Worm (Caenorhabditis elegans) whole organism, L1 larva: ENCODE measurements around the gene F38E9.6.

Source experiments
- aha-1 ChIP-seq: fragments of 150-350 bp; optimal IDR thresholded peaks from 2 replicates; lab custom pipeline; 2014; ENCODE audit warnings: missing biosample characterization, missing genetic modification characterization
- ama-1 ChIP-seq: fragments of 150-350 bp; optimal IDR thresholded peaks from 2 replicates; lab custom pipeline; 2014
- ceh-63 ChIP-seq: fragments of 200-800 bp; sonication (Bioruptor generic); optimal IDR thresholded peaks from 2 replicates; lab custom pipeline; 2018; ENCODE audit warnings: mild to moderate bottlenecking, missing genetic modification characterization, missing compliant biosample characterization
- efl-1 ChIP-seq, 4 experiments: fragments of 150-350 bp; optimal IDR thresholded peaks in 3 of 4; peaks in 1 of 4; 1 replicate in 1 of 4; 2 replicates in 3 of 4; lab custom pipeline; 2014; ENCODE audit warnings: missing biosample characterization in 2 of 4, missing genetic modification characterization in 2 of 4, missing genetic modification reagents in 2 of 4
- efl-3 ChIP-seq: fragments of 200-800 bp; sonication (Bioruptor generic); optimal IDR thresholded peaks from 2 replicates; lab custom pipeline; 2018; ENCODE audit warnings: mild to moderate bottlenecking, missing genetic modification characterization, missing compliant biosample characterization
- egl-13 ChIP-seq: sonication (generic microtip); optimal IDR thresholded peaks from 2 replicates; lab custom pipeline; 2016; ENCODE audit warnings: missing genotype, missing genetic modification reagents, missing genetic modification characterization, missing compliant biosample characterization
- elt-2 ChIP-seq: sonication (generic microtip); optimal IDR thresholded peaks from 2 replicates; lab custom pipeline; 2016; ENCODE audit warnings: missing genetic modification characterization, mild to moderate bottlenecking, inconsistent platforms, missing compliant biosample characterization, missing genetic modification reagents
- elt-3 ChIP-seq, 6 experiments: fragments of 150-350 bp in 1 of 6; sonication (generic microtip); optimal IDR thresholded peaks; 2 replicates each; lab custom pipeline; 2017 to 2018; ENCODE audit warnings: missing biosample characterization in 6 of 6, missing genetic modification characterization in 6 of 6, inconsistent platforms in 1 of 6
- fkh-10 ChIP-seq: sonication (generic microtip); optimal IDR thresholded peaks from 2 replicates; lab custom pipeline; 2017; ENCODE audit warnings: missing biosample characterization, missing genetic modification reagents, missing genetic modification characterization
- fkh-4 ChIP-seq: sonication (generic microtip); optimal IDR thresholded peaks from 2 replicates; lab custom pipeline; 2016; ENCODE audit warnings: missing compliant biosample characterization, missing genetic modification characterization, borderline replicate concordance
- grh-1 ChIP-seq: fragments of 200-800 bp; sonication (Bioruptor generic); IDR thresholded peaks from 2 replicates; pipeline ENCODE4 v1.3.6; 2022; ENCODE audit warnings: missing genetic modification reagents, missing genetic modification characterization, missing compliant biosample characterization
- hpl-2 ChIP-seq: fragments of 150-350 bp; optimal IDR thresholded peaks from 2 replicates; lab custom pipeline; 2014; ENCODE audit warnings: missing biosample characterization, missing genetic modification reagents, missing genetic modification characterization
- jun-1 ChIP-seq: fragments of 150-350 bp; optimal IDR thresholded peaks from 2 replicates; lab custom pipeline; 2014; ENCODE audit warnings: missing biosample characterization, missing genetic modification reagents, missing genetic modification characterization
- lin-14 ChIP-seq: fragments of 200-800 bp; sonication (Bioruptor generic); optimal IDR thresholded peaks from 2 replicates; lab custom pipeline; 2018; ENCODE audit warnings: mild to moderate bottlenecking, missing genetic modification characterization, moderate library complexity, missing compliant biosample characterization
- lin-35 ChIP-seq, 2 experiments: fragments of 150-350 bp; optimal IDR thresholded peaks; 2 replicates each; lab custom pipeline; 2014; ENCODE audit warnings: missing biosample characterization in 2 of 2, missing genetic modification characterization in 2 of 2, missing genetic modification reagents in 2 of 2
- lin-39 ChIP-seq: fragments of 150-350 bp; optimal IDR thresholded peaks from 2 replicates; lab custom pipeline; 2014; ENCODE audit warnings: missing biosample characterization, missing genetic modification reagents, missing genetic modification characterization
- mab-9 ChIP-seq: fragments of 200-800 bp; sonication (Bioruptor generic); IDR thresholded peaks from 2 replicates; pipeline ENCODE4 v1.3.6; 2022; ENCODE audit warnings: missing genetic modification reagents, missing genetic modification characterization, missing compliant biosample characterization
- mef-2 ChIP-seq: fragments of 150-350 bp; optimal IDR thresholded peaks from 2 replicates; lab custom pipeline; 2014; ENCODE audit warnings: missing biosample characterization, missing genetic modification characterization
- nhr-12 ChIP-seq: sonication (generic microtip); optimal IDR thresholded peaks from 2 replicates; lab custom pipeline; 2017; ENCODE audit warnings: missing biosample characterization, missing genetic modification characterization
- nhr-19 ChIP-seq: fragments of 200-800 bp; sonication (Bioruptor generic); conservative IDR thresholded peaks from 2 replicates; pipeline ENCODE4 v1.3.6; 2022; ENCODE audit warnings: missing genetic modification characterization, missing compliant biosample characterization
- nhr-71 ChIP-seq: sonication (generic microtip); optimal IDR thresholded peaks from 2 replicates; lab custom pipeline; 2016; ENCODE audit warnings: mild to moderate bottlenecking, missing genetic modification characterization, moderate library complexity, missing compliant biosample characterization
- nhr-76 ChIP-seq: sonication (generic microtip); optimal IDR thresholded peaks from 2 replicates; lab custom pipeline; 2017; ENCODE audit warnings: missing biosample characterization, missing genetic modification characterization
- rnt-1 ChIP-seq: sonication (generic microtip); optimal IDR thresholded peaks from 2 replicates; lab custom pipeline; 2016; ENCODE audit warnings: mild to moderate bottlenecking, missing genetic modification characterization, moderate library complexity, missing compliant biosample characterization
- sptf-1 ChIP-seq: fragments of 150-350 bp; optimal IDR thresholded peaks from 2 replicates; lab custom pipeline; 2014; ENCODE audit warnings: missing biosample characterization, missing genetic modification characterization
- swsn-7 ChIP-seq: sonication (generic microtip); optimal IDR thresholded peaks from 2 replicates; lab custom pipeline; 2016; ENCODE audit warnings: missing genetic modification characterization, missing compliant biosample characterization
- unc-30 ChIP-seq: sonication (generic microtip); optimal IDR thresholded peaks from 2 replicates; lab custom pipeline; 2017; ENCODE audit warnings: missing biosample characterization, missing genetic modification characterization
- unc-98 ChIP-seq: fragments of 200-800 bp; sonication (Bioruptor generic); IDR thresholded peaks from 2 replicates; pipeline ENCODE4 v1.3.6; 2022; ENCODE audit warnings: missing genetic modification characterization, missing compliant biosample characterization
- zag-1 ChIP-seq: fragments of 150-350 bp; optimal IDR thresholded peaks from 2 replicates; lab custom pipeline; 2014; ENCODE audit warnings: missing biosample characterization, missing genetic modification characterization
- zip-4 ChIP-seq: fragments of 200-800 bp; sonication (Bioruptor generic); optimal IDR thresholded peaks from 2 replicates; lab custom pipeline; 2018; ENCODE audit warnings: mild to moderate bottlenecking, missing genetic modification characterization, moderate library complexity, missing compliant biosample characterization
- ztf-4 ChIP-seq: fragments of 150-350 bp; optimal IDR thresholded peaks from 2 replicates; lab custom pipeline; 2014; ENCODE audit warnings: missing biosample characterization, missing genetic modification characterization

F38E9.6 gene

ce11 chrX:16457113-16457512, 24.9 kb downstream of the F38E9.6 start:
- TF ChIP-seq nhr-19 (GFP tag; lab: Robert Waterston, UW) = no peak
- TF ChIP-seq jun-1 (tag; lab: Kevin White, UChicago) = no peak
- TF ChIP-seq nhr-76 (tag; lab: Kevin White, UChicago) = no peak
- no peak for TF ChIP-seq egl-13
- no peak for TF ChIP-seq fkh-4 (tag; lab: Kevin White, UChicago)
- TF ChIP-seq mef-2 (tag; lab: Kevin White, UChicago) = no peak
- no peak for TF ChIP-seq hpl-2 (GFP tag; lab: Kevin White, UChicago)
- no peak for TF ChIP-seq zip-4 (GFP tag; lab: Kevin White, UChicago)
- TF ChIP-seq elt-3 (tag; optimal IDR thresholded peaks at IDR 0.05; lab: Kevin White, UChicago) = no peak
- TF ChIP-seq nhr-71 = peak; percentile 3
- peak; percentile 38 for TF ChIP-seq rnt-1 (tag; lab: Kevin White, UChicago)
- TF ChIP-seq zag-1 (tag; lab: Kevin White, UChicago) = no peak

- TF ChIP-seq mab-9 (GFP tag; lab: Robert Waterston, UW) (no peak), ama-1 (lab: Kevin White, UChicago) (no peak), unc-98 (no peak)
Observed at ce11 chrX:16461319-16461718, 29.1 kb downstream of the F38E9.6 start.

ce11 chrX:16466157-16466556, 33.9 kb downstream of the F38E9.6 start:
- TF ChIP-seq lin-39 (tag; lab: Kevin White, UChicago) (no peak), hpl-2 (GFP tag; lab: Kevin White, UChicago) (no peak), efl-3 (no peak), unc-30 (tag; lab: Kevin White, UChicago) (no peak)

- TF ChIP-seq efl-1 (optimal IDR thresholded peaks at IDR 0.05; lab: Kevin White, UChicago) (no peak), efl-1 (GFP tag; optimal IDR thresholded peaks at IDR 0.05 in 1 of 2; lab: Kevin White, UChicago) (no peak), swsn-7 (tag; lab: Kevin White, UChicago) (no peak), ceh-63 (GFP tag; lab: Kevin White, UChicago) (no peak), sptf-1 (tag; lab: Kevin White, UChicago) (no peak), grh-1 (GFP tag; lab: Robert Waterston, UW) (no peak), zag-1 (tag; lab: Kevin White, UChicago) (no peak), aha-1 (tag; lab: Kevin White, UChicago) (no peak), nhr-12 (tag; lab: Kevin White, UChicago) (no peak), ama-1 (lab: Kevin White, UChicago) (no peak)
Observed at ce11 chrX:16468845-16469244, 36.6 kb downstream of the F38E9.6 start.

- TF ChIP-seq elt-2 (no peak), zag-1 (tag; lab: Kevin White, UChicago) (no peak), nhr-71 (no peak), aha-1 (tag; lab: Kevin White, UChicago) (no peak), fkh-10 (no peak), grh-1 (GFP tag; lab: Robert Waterston, UW) (no peak), lin-35 (GFP tag; optimal IDR thresholded peaks at IDR 0.05; lab: Kevin White, UChicago) (no peak), ama-1 (lab: Kevin White, UChicago) (no peak), ztf-4 (tag; lab: Kevin White, UChicago) (no peak)
Observed at ce11 chrX:16470758-16471157, 38.5 kb downstream of the F38E9.6 start, which contains the start of gene F38E9.1. Gene F38E9.1 (plus strand): TSS chrX:16471058.

ce11 chrX:16480232-16480631, 48.0 kb downstream of the F38E9.6 start:
- TF ChIP-seq unc-98 (no peak), fkh-10 (peak; percentile 51), lin-14 (GFP tag; lab: Kevin White, UChicago) (peak; percentile 55)
